Worm (Caenorhabditis elegans) whole organism, young adult: Measurements from ENCODE around the gene str-6.

ENCODE experiments used
- B0035.1 ChIP-seq: sonication (generic microtip); optimal IDR thresholded peaks from 2 replicates; lab custom pipeline; 2016; ENCODE audit warnings: missing genetic modification characterization, mild to moderate bottlenecking, missing compliant biosample characterization, missing genotype, missing genetic modification reagents
- C06A6.2 ChIP-seq: fragments of 200-800 bp; sonication (Bioruptor generic); conservative IDR thresholded peaks from 2 replicates; pipeline ENCODE4 v1.3.6; 2022; ENCODE audit warnings: missing genetic modification characterization, missing compliant biosample characterization
- D2030.7 ChIP-seq: fragments of 200-800 bp; sonication (Bioruptor generic); IDR thresholded peaks from 2 replicates; pipeline ENCODE4 v1.3.6; 2022; ENCODE audit warnings: missing genetic modification reagents, missing genetic modification characterization, missing compliant biosample characterization
- F33H1.4 ChIP-seq: fragments of 200-800 bp; sonication (Bioruptor generic); IDR thresholded peaks from 2 replicates; pipeline ENCODE4 v1.3.6; 2022; ENCODE audit warnings: missing genetic modification reagents, missing genetic modification characterization, missing compliant biosample characterization
- F39B2.1 ChIP-seq: fragments of 200-800 bp; sonication (Bioruptor generic); IDR thresholded peaks from 2 replicates; pipeline ENCODE4 v1.3.6; 2022; ENCODE audit warnings: missing genetic modification reagents, missing genetic modification characterization, missing compliant biosample characterization
- K12H6.12 ChIP-seq: fragments of 200-800 bp; sonication (Bioruptor generic); optimal IDR thresholded peaks from 2 replicates; lab custom pipeline; 2018; ENCODE audit warnings: mild to moderate bottlenecking, missing genetic modification characterization, missing compliant biosample characterization
- Y56A3A.18 ChIP-seq: fragments of 200-800 bp; sonication (Bioruptor generic); IDR thresholded peaks from 2 replicates; pipeline ENCODE4 v1.3.6; 2022; ENCODE audit warnings: missing genetic modification reagents, missing genetic modification characterization, missing compliant biosample characterization
- Y67H2A.10 ChIP-seq: fragments of 200-800 bp; sonication (Bioruptor generic); conservative IDR thresholded peaks from 2 replicates; pipeline ENCODE4 v1.3.6; 2022; ENCODE audit warnings: missing genetic modification reagents, missing genetic modification characterization, missing compliant biosample characterization
- ZK185.1 ChIP-seq: sonication (generic microtip); optimal IDR thresholded peaks from 2 replicates; lab custom pipeline; 2016; ENCODE audit warnings: mild to moderate bottlenecking, missing genetic modification characterization, missing compliant biosample characterization; ENCODE audit not compliant: poor library complexity, severe bottlenecking
- aptf-2 ChIP-seq: fragments of 200-800 bp; sonication (Bioruptor generic); conservative IDR thresholded peaks from 2 replicates; pipeline ENCODE4 v1.3.6; 2022; ENCODE audit warnings: missing genetic modification reagents, missing genetic modification characterization, missing compliant biosample characterization
- aptf-3 ChIP-seq: fragments of 200-800 bp; sonication (Bioruptor generic); IDR thresholded peaks from 2 replicates; pipeline ENCODE4 v1.3.6; 2022; ENCODE audit warnings: missing genetic modification characterization, missing compliant biosample characterization
- attf-6 ChIP-seq: fragments of 200-800 bp; sonication (Bioruptor generic); IDR thresholded peaks from 2 replicates; pipeline ENCODE4 v1.3.6; 2022; ENCODE audit warnings: missing genetic modification reagents, missing genetic modification characterization, missing compliant biosample characterization
- bed-1 ChIP-seq: fragments of 200-800 bp; sonication (Bioruptor generic); IDR thresholded peaks from 2 replicates; pipeline ENCODE4 v1.3.6; 2022; ENCODE audit warnings: missing genetic modification reagents, missing genetic modification characterization, missing compliant biosample characterization
- bed-2 ChIP-seq: fragments of 200-800 bp; sonication (Bioruptor generic); IDR thresholded peaks from 2 replicates; pipeline ENCODE4 v1.3.6; 2022; ENCODE audit warnings: missing genetic modification reagents, missing genetic modification characterization, missing compliant biosample characterization
- ccch-3 ChIP-seq: fragments of 200-800 bp; sonication (Bioruptor generic); optimal IDR thresholded peaks from 2 replicates; lab custom pipeline; 2018; ENCODE audit warnings: mild to moderate bottlenecking, missing genetic modification characterization, missing compliant biosample characterization
- cebp-1 ChIP-seq, 2 experiments: fragments of 200-800 bp in 1 of 2; sonication (Bioruptor generic) in 1 of 2; sonication (generic microtip) in 1 of 2; IDR thresholded peaks in 1 of 2; optimal IDR thresholded peaks in 1 of 2; 2 replicates each; pipeline versions ENCODE4 v1.3.6 to Lab custom; 2017 to 2022; ENCODE audit warnings: missing compliant biosample characterization in 2 of 2, missing genetic modification characterization in 2 of 2, mild to moderate bottlenecking in 1 of 2, missing genetic modification reagents in 1 of 2, moderate library complexity in 1 of 2
- cebp-2 ChIP-seq: fragments of 200-800 bp; sonication (Bioruptor generic); IDR thresholded peaks from 2 replicates; pipeline ENCODE4 v1.3.6; 2022; ENCODE audit warnings: missing genetic modification characterization, missing compliant biosample characterization
- ceh-58 ChIP-seq: fragments of 200-800 bp; sonication (Bioruptor generic); IDR thresholded peaks from 2 replicates; pipeline ENCODE4 v1.3.6; 2022; ENCODE audit warnings: missing genetic modification characterization, missing compliant biosample characterization
- ceh-91 ChIP-seq: fragments of 200-800 bp; sonication (Bioruptor generic); IDR thresholded peaks from 2 replicates; pipeline ENCODE4 v1.3.6; 2022; ENCODE audit warnings: missing genetic modification reagents, missing genetic modification characterization, missing compliant biosample characterization
- dox-1 ChIP-seq: fragments of 200-800 bp; sonication (Bioruptor generic); IDR thresholded peaks from 2 replicates; pipeline ENCODE4 v1.3.6; 2022; ENCODE audit warnings: missing genetic modification reagents, missing genetic modification characterization, missing compliant biosample characterization
- efl-1 ChIP-seq: fragments of 150-350 bp; optimal IDR thresholded peaks from 2 replicates; lab custom pipeline; 2014; ENCODE audit warnings: missing biosample characterization, missing genetic modification reagents, missing genetic modification characterization
- ets-4 ChIP-seq: fragments of 200-800 bp; sonication (Bioruptor generic); optimal IDR thresholded peaks from 2 replicates; lab custom pipeline; 2018; ENCODE audit warnings: mild to moderate bottlenecking, missing genetic modification characterization, missing compliant biosample characterization
- lag-1 ChIP-seq: fragments of 200-800 bp; sonication (Bioruptor generic); IDR thresholded peaks from 2 replicates; pipeline ENCODE4 v1.3.6; 2022; ENCODE audit warnings: missing genetic modification reagents, missing genetic modification characterization, missing compliant biosample characterization
- let-607 ChIP-seq, 2 experiments: fragments of 200-800 bp in 1 of 2; sonication (Bioruptor generic) in 1 of 2; sonication (generic microtip) in 1 of 2; optimal IDR thresholded peaks; 2 replicates each; lab custom pipeline; 2016 to 2018; ENCODE audit warnings: mild to moderate bottlenecking in 2 of 2, missing compliant biosample characterization in 2 of 2, missing genetic modification characterization in 2 of 2, moderate library complexity in 2 of 2, missing genotype in 1 of 2
- lin-35 ChIP-seq, 3 experiments: fragments of 150-350 bp in 2 of 3; sonication (generic microtip) in 1 of 3; optimal IDR thresholded peaks; 2 replicates each; lab custom pipeline; 2014 to 2018; ENCODE audit warnings: missing biosample characterization in 3 of 3, missing genetic modification characterization in 3 of 3, missing genetic modification reagents in 3 of 3
- madf-6 ChIP-seq: fragments of 200-800 bp; sonication (Bioruptor generic); IDR thresholded peaks from 2 replicates; pipeline ENCODE4 v1.3.6; 2022; ENCODE audit warnings: missing genetic modification reagents, missing genetic modification characterization, missing compliant biosample characterization
- mcd-1 ChIP-seq: fragments of 200-800 bp; sonication (Bioruptor generic); IDR thresholded peaks from 2 replicates; pipeline ENCODE4 v1.3.6; 2022; ENCODE audit warnings: missing genetic modification reagents, missing genetic modification characterization, missing compliant biosample characterization
- nhr-120 ChIP-seq: fragments of 200-800 bp; sonication (Bioruptor generic); IDR thresholded peaks from 2 replicates; pipeline ENCODE4 v1.3.6; 2022; ENCODE audit warnings: missing genetic modification characterization, missing compliant biosample characterization
- nhr-27 ChIP-seq: fragments of 200-800 bp; sonication (Bioruptor generic); optimal IDR thresholded peaks from 2 replicates; lab custom pipeline; 2018; ENCODE audit warnings: mild to moderate bottlenecking, missing genetic modification characterization, moderate library complexity, missing compliant biosample characterization
- nhr-90 ChIP-seq: sonication (generic microtip); optimal IDR thresholded peaks from 2 replicates; lab custom pipeline; 2016; ENCODE audit warnings: missing genotype, mild to moderate bottlenecking, missing genetic modification characterization, missing compliant biosample characterization
- pha-4 ChIP-seq: fragments of 150-350 bp; sonication (generic microtip); optimal IDR thresholded peaks from 2 replicates; lab custom pipeline; 2014; ENCODE audit warnings: missing biosample characterization, missing genetic modification reagents, missing genetic modification characterization
- rec-8 ChIP-seq, 2 experiments: sonication (generic microtip); optimal IDR thresholded peaks; 2 replicates each; lab custom pipeline; 2016; ENCODE audit warnings: mild to moderate bottlenecking in 2 of 2, missing genetic modification characterization in 2 of 2, missing genetic modification reagents in 2 of 2, missing genotype in 2 of 2, missing biosample characterization in 1 of 2, missing compliant biosample characterization in 1 of 2, moderate library complexity in 1 of 2
- sdz-38 ChIP-seq: sonication (generic microtip); optimal IDR thresholded peaks from 2 replicates; lab custom pipeline; 2016; ENCODE audit warnings: missing genotype, missing genetic modification characterization, missing compliant biosample characterization
- sea-2 ChIP-seq: fragments of 200-800 bp; sonication (Bioruptor generic); IDR thresholded peaks from 2 replicates; pipeline ENCODE4 v1.3.6; 2022; ENCODE audit warnings: missing genetic modification characterization, missing compliant biosample characterization
- snpc-1.1 ChIP-seq: sonication (generic microtip); optimal IDR thresholded peaks from 2 replicates; lab custom pipeline; 2017; ENCODE audit warnings: missing genetic modification characterization, mild to moderate bottlenecking, missing compliant biosample characterization, antibody characterized with exemption, moderate library complexity, missing genotype, missing genetic modification reagents; ENCODE audit not compliant: insufficient read depth
- snpc-1.3 ChIP-seq: sonication (generic microtip); optimal IDR thresholded peaks from 2 replicates; lab custom pipeline; 2017; ENCODE audit warnings: missing genetic modification characterization, mild to moderate bottlenecking, missing compliant biosample characterization, antibody characterized with exemption, moderate library complexity, missing genotype, missing genetic modification reagents; ENCODE audit not compliant: insufficient read depth
- tlf-1 ChIP-seq: fragments of 200-800 bp; sonication (Bioruptor generic); optimal IDR thresholded peaks from 2 replicates; lab custom pipeline; 2018; ENCODE audit warnings: mild to moderate bottlenecking, missing genetic modification characterization, missing compliant biosample characterization
- zim-3 ChIP-seq: sonication (generic microtip); optimal IDR thresholded peaks from 2 replicates; lab custom pipeline; 2017; ENCODE audit warnings: mild to moderate bottlenecking, missing genetic modification characterization, moderate library complexity, missing compliant biosample characterization
- ztf-26 ChIP-seq: sonication (generic microtip); optimal IDR thresholded peaks from 2 replicates; lab custom pipeline; 2017; ENCODE audit warnings: missing genetic modification characterization, missing compliant biosample characterization
- ztf-28 ChIP-seq: fragments of 200-800 bp; sonication (Bioruptor generic); IDR thresholded peaks from 2 replicates; pipeline ENCODE4 v1.3.6; 2022; ENCODE audit warnings: missing genetic modification reagents, missing genetic modification characterization, missing compliant biosample characterization

str-6 gene

ce11 chrV:15766122-15766594 is 16.1 kb upstream of the str-6 start, which contains the start of the genes haf-3 and F57A10.2 (continued):
- TF ChIP-seq let-607 (tag; optimal IDR thresholded peaks at IDR 0.05; lab: Kevin White, UChicago) (peak in 1 of 2 experiments; percentile 71), ZK185.1 (peak; percentile 75), sea-2 (GFP tag; lab: Robert Waterston, UW) (no peak), ceh-91 (peak; percentile 67), tlf-1 (GFP tag; lab: Kevin White, UChicago) (peak; percentile 88), nhr-120 (no peak), ceh-58 (GFP tag; lab: Robert Waterston, UW) (no peak), aptf-2 (GFP tag; lab: Robert Waterston, UW) (no peak), bed-2 (GFP tag; lab: Robert Waterston, UW) (no peak), lag-1 (GFP tag; lab: Robert Waterston, UW) (no peak), K12H6.12 (tag; lab: Kevin White, UChicago) (peak; percentile 60), snpc-1.3 (tag; lab: Kevin White, UChicago) (peak; percentile 71), snpc-1.1 (tag; lab: Kevin White, UChicago) (peak; percentile 46), ets-4 (GFP tag; lab: Kevin White, UChicago) (no peak), D2030.7 (GFP tag; lab: Robert Waterston, UW) (peak; percentile 83), aptf-3 (GFP tag; lab: Robert Waterston, UW) (no peak), ztf-28 (GFP tag; lab: Robert Waterston, UW) (no peak), bed-1 (GFP tag; lab: Robert Waterston, UW) (no peak), cebp-2 (no peak), F39B2.1 (0 out of 2 replicates have a peak, but pooled peaks have one; percentile 45), sdz-38 (no peak), nhr-27 (tag; lab: Kevin White, UChicago) (no peak), C06A6.2 (GFP tag; lab: Robert Waterston, UW) (peak; percentile 75), attf-6 (GFP tag; lab: Robert Waterston, UW) (peak; percentile 84), efl-1 (GFP tag; lab: Kevin White, UChicago) (peak; percentile 90), madf-6 (GFP tag; lab: Robert Waterston, UW) (peak; percentile 85), F33H1.4 (GFP tag; lab: Robert Waterston, UW) (peak; percentile 68), cebp-1 (GFP tag; IDR thresholded peaks at IDR 0.05; lab: Robert Waterston, UW) (no peak), cebp-1 (tag; optimal IDR thresholded peaks at IDR 0.05; lab: Kevin White, UChicago) (peak; percentile 81), dox-1 (GFP tag; lab: Robert Waterston, UW) (peak; percentile 93), B0035.1 (no peak), ztf-26 (tag; lab: Kevin White, UChicago) (peak; percentile 51)

- TF ChIP-seq Y56A3A.18 (GFP tag; lab: Robert Waterston, UW) (no peak), ZK185.1 (no peak), zim-3 (tag; lab: Kevin White, UChicago) (no peak), nhr-90 (tag; lab: Kevin White, UChicago) (no peak), lin-35 (GFP tag; optimal IDR thresholded peaks at IDR 0.05; lab: Kevin White, UChicago) (no peak), rec-8 (tag; optimal IDR thresholded peaks at IDR 0.05; lab: Kevin White, UChicago) (no peak), Y67H2A.10 (GFP tag; lab: Robert Waterston, UW) (no peak), pha-4 (tag; lab: Kevin White, UChicago) (no peak), efl-1 (GFP tag; lab: Kevin White, UChicago) (no peak), ccch-3 (GFP tag; lab: Kevin White, UChicago) (no peak), mcd-1 (GFP tag; lab: Robert Waterston, UW) (no peak), ztf-26 (tag; lab: Kevin White, UChicago) (no peak)
These were observed 8.4 kb upstream of the str-6 start, which contains the start of gene str-9 for ce11 chrV:15758449-15758848. str-9 (plus strand) TSS chrV:15758749.
